Fruit fly (Drosophila melanogaster) whole organism, embryonic: Measurements from ENCODE around the gene vsg.
A peak's percentile ranks its signal among the peaks of the same experiment; 100 is the strongest.

Experiments used
- Adf1 ChIP-seq: fragments of 200-800 bp; sonication (Bioruptor generic); IDR thresholded peaks from 2 replicates; pipeline ENCODE4 v1.3.6; 2022; ENCODE audit warnings: missing biosample characterization, missing genetic modification characterization
- Asciz ChIP-seq: fragments of 200-800 bp; sonication (Bioruptor generic); optimal IDR thresholded peaks from 2 replicates; lab custom pipeline; 2017; ENCODE audit warnings: missing biosample characterization, mild to moderate bottlenecking, missing genetic modification characterization, missing genetic modification reagents
- BEAF-32 ChIP-seq: fragments of 200-800 bp; sonication (Bioruptor generic); optimal IDR thresholded peaks from 3 replicates; lab custom pipeline; 2017; ENCODE audit warnings: missing biosample characterization, missing genetic modification characterization, mild to moderate bottlenecking, moderate library complexity, missing genetic modification reagents
- Bgb ChIP-seq: fragments of 200-800 bp; sonication (Bioruptor generic); IDR thresholded peaks from 2 replicates; pipeline ENCODE4 v1.3.6; 2022; ENCODE audit warnings: missing biosample characterization, missing genetic modification characterization; ENCODE audit not compliant: partially characterized antibody
- BtbVII ChIP-seq: fragments of 200-800 bp; sonication (Bioruptor generic); optimal IDR thresholded peaks from 3 replicates; lab custom pipeline; 2017; ENCODE audit warnings: missing biosample characterization, mild to moderate bottlenecking, missing genetic modification characterization
- CG11696 ChIP-seq: fragments of 200-800 bp; sonication (Bioruptor generic); IDR thresholded peaks from 2 replicates; pipeline ENCODE4 v1.3.6; 2022; ENCODE audit warnings: missing biosample characterization, missing genetic modification characterization
- CG12391 ChIP-seq: fragments of 200-800 bp; sonication (Bioruptor generic); optimal IDR thresholded peaks from 3 replicates; lab custom pipeline; 2018; ENCODE audit warnings: missing biosample characterization, mild to moderate bottlenecking, missing genetic modification characterization, moderate library complexity
- CG14014 ChIP-seq: fragments of 200-800 bp; sonication (Bioruptor generic); IDR thresholded peaks from 2 replicates; pipeline ENCODE4 v1.3.6; 2022; ENCODE audit warnings: missing biosample characterization, missing genetic modification characterization
- CG15011 ChIP-seq: fragments of 200-800 bp; sonication (Bioruptor generic); optimal IDR thresholded peaks from 3 replicates; lab custom pipeline; 2018; ENCODE audit warnings: missing biosample characterization, mild to moderate bottlenecking, missing genetic modification characterization
- CG16813 ChIP-seq: fragments of 200-800 bp; sonication (Bioruptor generic); IDR thresholded peaks from 3 replicates; pipeline ENCODE4 v1.3.6; 2022; ENCODE audit warnings: missing biosample characterization, missing genetic modification characterization; ENCODE audit not compliant: partially characterized antibody
- CG1832 ChIP-seq: fragments of 200-800 bp; sonication (Bioruptor generic); optimal IDR thresholded peaks from 2 replicates; lab custom pipeline; 2017; ENCODE audit warnings: missing biosample characterization, mild to moderate bottlenecking, missing genetic modification characterization, inconsistent platforms
- CG2199 ChIP-seq: fragments of 200-800 bp; sonication (Bioruptor generic); IDR thresholded peaks from 3 replicates; pipeline ENCODE4 v1.3.6; 2022; ENCODE audit warnings: missing biosample characterization, missing genetic modification characterization
- CG2712 ChIP-seq: fragments of 200-800 bp; optimal IDR thresholded peaks from 3 replicates; lab custom pipeline; 2019; ENCODE audit warnings: missing biosample characterization, mild to moderate bottlenecking, missing genetic modification characterization, moderate library complexity
- CG32767 ChIP-seq: fragments of 200-800 bp; sonication (Bioruptor generic); IDR thresholded peaks from 2 replicates; pipeline ENCODE4 v1.3.6; 2022; ENCODE audit warnings: missing biosample characterization, missing genetic modification characterization
- CG3407 ChIP-seq: fragments of 200-800 bp; sonication (Bioruptor generic); optimal IDR thresholded peaks from 2 replicates; lab custom pipeline; 2018; ENCODE audit warnings: missing biosample characterization, mild to moderate bottlenecking, missing genetic modification characterization
- CG5180 ChIP-seq: fragments of 200-800 bp; sonication (Bioruptor generic); optimal IDR thresholded peaks from 3 replicates; lab custom pipeline; 2017; ENCODE audit warnings: missing biosample characterization, missing genetic modification characterization, mild to moderate bottlenecking, moderate library complexity, missing genetic modification reagents
- Doc3 ChIP-seq: fragments of 200-800 bp; sonication (Bioruptor generic); IDR thresholded peaks from 3 replicates; pipeline ENCODE4 v1.3.6; 2022; ENCODE audit warnings: missing biosample characterization, missing genetic modification characterization; ENCODE audit not compliant: partially characterized antibody
- E2f1 ChIP-seq: fragments of 200-800 bp; sonication (Bioruptor generic); IDR thresholded peaks from 2 replicates; pipeline ENCODE4 v1.3.6; 2022; ENCODE audit warnings: missing biosample characterization, missing genetic modification characterization
- E2f2 ChIP-seq: fragments of 200-800 bp; sonication (Bioruptor generic); IDR thresholded peaks from 2 replicates; pipeline ENCODE4 v1.3.6; 2022; ENCODE audit warnings: missing biosample characterization, missing genetic modification characterization
- ERR ChIP-seq: fragments of 200-800 bp; sonication (Bioruptor generic); optimal IDR thresholded peaks from 2 replicates; lab custom pipeline; 2016; ENCODE audit warnings: missing biosample characterization, missing genetic modification characterization
- HLHmδ ChIP-seq: fragments of 200-800 bp; sonication (Bioruptor generic); optimal IDR thresholded peaks from 2 replicates; lab custom pipeline; 2018; ENCODE audit warnings: missing biosample characterization, mild to moderate bottlenecking, missing genetic modification characterization, moderate library complexity
- Hr78 ChIP-seq, 2 experiments: fragments of 200-800 bp in 1 of 2; fragments of >200 bp in 1 of 2; sonication (Bioruptor generic) in 1 of 2; optimal IDR thresholded peaks; 2 replicates each; lab custom pipeline; 2017 to 2019; ENCODE audit warnings: missing biosample characterization in 2 of 2, missing genetic modification characterization in 2 of 2, mild to moderate bottlenecking in 1 of 2, moderate library complexity in 1 of 2
- Mad ChIP-seq: fragments of 200-800 bp; sonication (Bioruptor generic); optimal IDR thresholded peaks from 2 replicates; lab custom pipeline; 2016; ENCODE audit warnings: missing biosample characterization, missing genetic modification characterization
- Oaz ChIP-seq: fragments of 200-800 bp; sonication (Bioruptor generic); IDR thresholded peaks from 2 replicates; pipeline ENCODE4 v1.3.6; 2022; ENCODE audit warnings: missing biosample characterization, missing genetic modification characterization
- Opbp ChIP-seq: fragments of 200-800 bp; sonication (Bioruptor generic); IDR thresholded peaks from 3 replicates; pipeline ENCODE4 v1.3.6; 2022; ENCODE audit warnings: missing biosample characterization, missing genetic modification characterization; ENCODE audit not compliant: partially characterized antibody
- Scr ChIP-seq: fragments of 200-800 bp; sonication (Bioruptor generic); IDR thresholded peaks from 2 replicates; pipeline ENCODE4 v1.3.6; 2022; ENCODE audit warnings: missing biosample characterization, missing genetic modification characterization; ENCODE audit not compliant: partially characterized antibody
- Sox102F ChIP-seq: fragments of 200-800 bp; sonication (Bioruptor generic); optimal IDR thresholded peaks from 2 replicates; lab custom pipeline; 2018; ENCODE audit warnings: missing biosample characterization, mild to moderate bottlenecking, missing genetic modification characterization, moderate library complexity
- Ssrp ChIP-seq: fragments of 200-800 bp; sonication (Bioruptor generic); optimal IDR thresholded peaks from 2 replicates; lab custom pipeline; 2018; ENCODE audit warnings: missing biosample characterization, mild to moderate bottlenecking, missing genetic modification characterization, moderate library complexity
- Tbp ChIP-seq: fragments of >200 bp; optimal IDR thresholded peaks from 2 replicates; lab custom pipeline; 2018; ENCODE audit warnings: missing biosample characterization, missing genetic modification characterization
- YL-1 ChIP-seq: fragments of 200-800 bp; sonication (Bioruptor generic); optimal IDR thresholded peaks from 3 replicates; lab custom pipeline; 2017; ENCODE audit warnings: missing biosample characterization, mild to moderate bottlenecking, missing genetic modification characterization
- aop ChIP-seq: fragments of 200-800 bp; sonication (Bioruptor generic); IDR thresholded peaks from 2 replicates; pipeline ENCODE4 v1.3.6; 2022; ENCODE audit warnings: missing biosample characterization, missing genetic modification characterization
- cas ChIP-seq: fragments of 200-800 bp; sonication (Bioruptor generic); IDR thresholded peaks from 2 replicates; pipeline ENCODE4 v1.3.6; 2022; ENCODE audit warnings: missing biosample characterization, missing genetic modification characterization
- crol ChIP-seq: fragments of 200-800 bp; sonication (Bioruptor generic); IDR thresholded peaks from 2 replicates; pipeline ENCODE4 v1.3.6; 2022; ENCODE audit warnings: missing biosample characterization, missing genetic modification characterization
- crp ChIP-seq, 2 experiments: fragments of 200-800 bp; sonication (Bioruptor generic); optimal IDR thresholded peaks; 2 replicates in 1 of 2; 3 replicates in 1 of 2; lab custom pipeline; 2017; ENCODE audit warnings: missing biosample characterization in 2 of 2, missing genetic modification characterization in 2 of 2, mild to moderate bottlenecking in 1 of 2, moderate library complexity in 1 of 2
- en ChIP-seq: fragments of 200-800 bp; sonication (Bioruptor generic); optimal IDR thresholded peaks from 2 replicates; lab custom pipeline; 2016; ENCODE audit warnings: missing biosample characterization, missing genetic modification characterization
- hb ChIP-seq: fragments of 200-800 bp; sonication (Bioruptor generic); IDR thresholded peaks from 3 replicates; pipeline ENCODE4 v1.3.6; 2022; ENCODE audit warnings: missing biosample characterization, missing genetic modification characterization; ENCODE audit not compliant: partially characterized antibody
- klu ChIP-seq: fragments of 200-800 bp; sonication (Bioruptor generic); IDR thresholded peaks from 2 replicates; pipeline ENCODE4 v1.3.6; 2022; ENCODE audit warnings: missing biosample characterization, missing genetic modification characterization
- mld ChIP-seq: fragments of 200-800 bp; sonication (Bioruptor generic); IDR thresholded peaks from 3 replicates; pipeline ENCODE4 v1.3.6; 2022; ENCODE audit warnings: missing biosample characterization, missing genetic modification characterization; ENCODE audit not compliant: partially characterized antibody
- nerfin-2 ChIP-seq: fragments of 200-800 bp; sonication (Bioruptor generic); IDR thresholded peaks from 2 replicates; pipeline ENCODE4 v1.3.6; 2022; ENCODE audit warnings: missing biosample characterization, missing genetic modification characterization; ENCODE audit not compliant: partially characterized antibody
- odd ChIP-seq: fragments of 200-800 bp; sonication (Bioruptor generic); optimal IDR thresholded peaks from 2 replicates; lab custom pipeline; 2017; ENCODE audit warnings: missing biosample characterization, mild to moderate bottlenecking, missing genetic modification characterization
- prd ChIP-seq, 3 experiments: fragments of >200 bp in 2 of 3; fragments of 200-800 bp in 1 of 3; sonication (Bioruptor generic) in 1 of 3; optimal IDR thresholded peaks in 2 of 3; IDR thresholded peaks in 1 of 3; 2 replicates in 2 of 3; 3 replicates in 1 of 3; pipeline versions ENCODE4 v1.3.6 to Lab custom; 2017 to 2022; ENCODE audit warnings: missing biosample characterization in 1 of 3, missing genetic modification characterization in 1 of 3
- pzg ChIP-seq: fragments of 200-800 bp; sonication (Bioruptor generic); optimal IDR thresholded peaks from 3 replicates; lab custom pipeline; 2018; ENCODE audit warnings: missing biosample characterization, mild to moderate bottlenecking, missing genetic modification characterization, moderate library complexity
- sna ChIP-seq: fragments of 200-800 bp; sonication (Bioruptor generic); IDR thresholded peaks from 2 replicates; pipeline ENCODE4 v1.3.6; 2022; ENCODE audit warnings: missing biosample characterization, missing genetic modification characterization; ENCODE audit not compliant: partially characterized antibody
- sr ChIP-seq: fragments of 200-800 bp; sonication (Bioruptor generic); IDR thresholded peaks from 3 replicates; pipeline ENCODE4 v1.3.6; 2022; ENCODE audit warnings: missing biosample characterization, missing genetic modification characterization
- trem ChIP-seq: fragments of 200-800 bp; optimal IDR thresholded peaks from 3 replicates; lab custom pipeline; 2019; ENCODE audit warnings: missing biosample characterization, mild to moderate bottlenecking, missing genetic modification characterization, moderate library complexity

vsg gene

DNA sequence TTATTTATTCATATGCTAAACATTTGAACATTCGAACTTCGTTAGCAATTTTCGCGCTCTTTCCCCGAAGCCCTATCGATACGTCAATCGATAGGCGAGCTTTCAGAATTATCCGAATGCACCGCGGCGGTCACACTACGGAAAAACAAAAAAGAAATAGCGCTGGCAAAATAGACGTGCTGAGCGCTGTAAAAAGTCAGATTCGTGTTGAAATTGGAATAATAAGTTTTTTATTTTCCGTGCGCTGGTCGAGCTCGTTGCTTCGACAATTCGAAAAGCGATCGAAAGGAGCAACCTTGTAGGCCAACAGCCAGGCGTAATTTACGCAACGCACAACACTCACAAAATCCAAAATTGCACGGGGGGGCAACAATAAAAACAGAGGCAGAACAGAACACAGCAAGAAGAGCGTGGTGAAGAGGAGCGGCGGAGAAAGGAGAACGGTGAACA is 15.9 kb upstream of the vsg start, which contains the start of gene Ubc4 (continued):
- TF ChIP-seq Asciz (GFP tag; lab: Kevin White, UChicago) (no peak), Tbp (GFP tag; lab: Kevin White, UChicago) (no peak), CG1832 (GFP tag; lab: Kevin White, UChicago) (no peak), Sox102F (GFP tag; lab: Kevin White, UChicago) (no peak), Adf1 (GFP tag; lab: Robert Waterston, UW) (peak; percentile 25; the same call in 1 of the 2 replicates), Scr (GFP tag; lab: Robert Waterston, UW) (peak; percentile 81), en (GFP tag; lab: Kevin White, UChicago) (no peak), Ssrp (tag; lab: Kevin White, UChicago) (no peak), odd (GFP tag; lab: Kevin White, UChicago) (no peak), CG15011 (no peak), Hr78 (GFP tag; optimal IDR thresholded peaks at IDR 0.05; lab: Kevin White, UChicago) (no peak), ERR (GFP tag; lab: Kevin White, UChicago) (peak; percentile 8), HLHmδ (GFP tag; lab: Kevin White, UChicago) (no peak), CG16813 (GFP tag; lab: Robert Waterston, UW) (peak; percentile 75), BtbVII (no peak), Oaz (GFP tag; lab: Robert Waterston, UW) (no peak), prd (optimal IDR thresholded peaks at IDR 0.05; lab: Kevin White, UChicago) (no peak), prd (GFP tag; IDR thresholded peaks at IDR 0.05; lab: Robert Waterston, UW) (0 out of 3 replicates have a peak, but pooled peaks have one; percentile 10), CG2199 (GFP tag; lab: Robert Waterston, UW) (no peak), E2f1 (GFP tag; lab: Robert Waterston, UW) (peak; percentile 44; the same call in 1 of the 2 replicates), CG12391 (tag; lab: Kevin White, UChicago) (no peak)

DNA sequence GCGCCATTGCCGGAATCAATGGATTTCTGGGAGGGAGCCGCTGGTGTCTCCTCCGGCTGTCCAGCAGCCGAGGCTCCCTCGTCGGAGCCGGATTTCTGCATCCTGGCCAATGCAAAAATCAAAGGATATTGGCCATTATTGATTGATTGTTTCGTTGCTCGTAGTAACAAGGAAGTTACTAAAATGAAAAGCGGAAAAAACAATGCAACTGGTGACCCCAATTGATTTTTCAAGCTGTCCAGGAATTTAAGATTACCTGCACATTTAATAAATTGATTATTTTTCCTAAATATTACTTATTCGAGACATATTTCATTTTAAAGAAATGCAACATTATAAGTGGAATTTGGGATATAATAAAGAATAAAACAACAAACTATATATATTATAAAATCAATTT is 10.6 kb upstream of the vsg start, which contains the start of gene CG6761:
TSS of gene CG6761 (minus strand) at position 101 of the 400 bp plus-strand sequence.
- TF ChIP-seq Mad (GFP tag; lab: Kevin White, UChicago) = no peak
- no peak for TF ChIP-seq crp (GFP tag; optimal IDR thresholded peaks at IDR 0.05; lab: Kevin White, UChicago)
- TF ChIP-seq aop = no peak
- no peak for TF ChIP-seq CG3407

DNA sequence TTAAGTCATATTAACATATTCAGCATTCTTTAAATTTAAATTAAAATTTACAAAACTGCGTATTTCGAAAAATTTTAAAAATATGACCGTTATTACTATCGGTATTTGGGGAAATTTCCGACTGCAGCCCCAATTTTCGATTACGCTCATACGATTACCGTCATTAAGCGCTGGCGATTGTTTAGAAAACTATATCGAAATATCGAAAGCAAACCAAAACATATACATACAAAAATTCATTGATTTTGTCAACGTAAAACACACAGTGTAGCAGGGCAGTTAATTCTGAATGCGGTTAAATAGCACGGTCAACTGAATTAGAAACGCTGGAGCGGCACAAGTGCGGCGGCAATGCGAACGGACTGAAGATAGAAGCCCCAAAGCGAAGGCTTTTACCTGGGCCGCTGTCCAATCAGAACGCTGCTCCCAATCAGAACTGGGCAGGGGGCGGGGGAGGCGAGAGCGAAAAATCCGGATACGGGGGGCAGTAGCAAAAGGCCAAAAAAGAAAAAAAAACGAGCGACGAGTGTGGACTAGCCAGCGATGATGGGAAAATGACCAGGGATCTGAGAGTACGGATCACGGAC is 9.9 kb upstream of the vsg start, which contains the start of gene CG16711:
TSS of gene CG16711 (plus strand) at position 170 of the 587 bp plus-strand sequence.
- TF ChIP-seq CG5180 (no peak), Bgb (GFP tag; lab: Robert Waterston, UW) (peak; percentile 95), Doc3 (GFP tag; lab: Robert Waterston, UW) (peak; percentile 89), CG16813 (GFP tag; lab: Robert Waterston, UW) (peak; percentile 87), nerfin-2 (GFP tag; lab: Robert Waterston, UW) (peak; percentile 95), CG11696 (no peak), CG14014 (GFP tag; lab: Robert Waterston, UW) (no peak), trem (tag; lab: Kevin White, UChicago) (peak; percentile 14), BEAF-32 (GFP tag; lab: Kevin White, UChicago) (peak; percentile 87), pzg (GFP tag; lab: Kevin White, UChicago) (peak; percentile 60), E2f2 (GFP tag; lab: Robert Waterston, UW) (peak; percentile 64), hb (GFP tag; lab: Robert Waterston, UW) (peak; percentile 93), cas (GFP tag; lab: Robert Waterston, UW) (no peak), mld (GFP tag; lab: Robert Waterston, UW) (peak; percentile 93), Opbp (GFP tag; lab: Robert Waterston, UW) (peak; percentile 95), sna (GFP tag; lab: Robert Waterston, UW) (peak; percentile 90), YL-1 (GFP tag; lab: Kevin White, UChicago) (peak; percentile 68), CG32767 (peak; percentile 87), klu (no peak), crol (GFP tag; lab: Robert Waterston, UW) (peak; percentile 79), sr (GFP tag; lab: Robert Waterston, UW) (no peak), CG2712 (tag; lab: Kevin White, UChicago) (peak; percentile 15)
